Fruit fly (Drosophila melanogaster) whole organism, prepupa: Measurements from ENCODE around the gene OXA1L.
A peak's percentile ranks its signal among the peaks of the same experiment; 100 is the strongest.

Experiments used
- CG11902 ChIP-seq: fragments of 200-800 bp; sonication (Bioruptor generic); optimal IDR thresholded peaks from 3 replicates; lab custom pipeline; 2016; ENCODE audit warnings: missing biosample characterization, missing genetic modification characterization
- CG1621 ChIP-seq: fragments of 200-800 bp; sonication (Bioruptor generic); optimal IDR thresholded peaks from 3 replicates; lab custom pipeline; 2018; ENCODE audit warnings: missing biosample characterization, mild to moderate bottlenecking, missing genetic modification characterization
- CG16779 ChIP-seq: fragments of 200-800 bp; sonication (Bioruptor generic); optimal IDR thresholded peaks from 3 replicates; lab custom pipeline; 2017; ENCODE audit warnings: missing biosample characterization, mild to moderate bottlenecking, missing genetic modification characterization
- CG34406 ChIP-seq: fragments of 200-800 bp; sonication (Bioruptor generic); optimal IDR thresholded peaks from 3 replicates; lab custom pipeline; 2016; ENCODE audit warnings: missing biosample characterization, missing genetic modification characterization
- CG6792 ChIP-seq: fragments of 200-800 bp; sonication (Bioruptor generic); optimal IDR thresholded peaks from 3 replicates; lab custom pipeline; 2016; ENCODE audit warnings: missing biosample characterization, missing genetic modification characterization
- CG8319 ChIP-seq: fragments of 200-800 bp; sonication (Bioruptor generic); optimal IDR thresholded peaks from 3 replicates; lab custom pipeline; 2016; ENCODE audit warnings: missing biosample characterization, missing genetic modification characterization
- CG9139 ChIP-seq: fragments of 200-800 bp; sonication (Bioruptor generic); optimal IDR thresholded peaks from 3 replicates; lab custom pipeline; 2017; ENCODE audit warnings: missing biosample characterization, mild to moderate bottlenecking, missing genetic modification characterization
- Gug ChIP-seq: fragments of 200-800 bp; sonication (Bioruptor generic); IDR thresholded peaks from 2 replicates; pipeline ENCODE4 v1.3.6; 2022; ENCODE audit warnings: missing biosample characterization, missing genetic modification characterization
- Met ChIP-seq: fragments of 200-800 bp; sonication (Bioruptor generic); optimal IDR thresholded peaks from 3 replicates; lab custom pipeline; 2016; ENCODE audit warnings: missing biosample characterization, missing genetic modification characterization
- OdsH ChIP-seq: fragments of 200-800 bp; sonication (Bioruptor generic); optimal IDR thresholded peaks from 3 replicates; lab custom pipeline; 2016; ENCODE audit warnings: missing biosample characterization, missing genetic modification characterization
- eg ChIP-seq: fragments of 200-800 bp; sonication (Bioruptor generic); IDR thresholded peaks from 3 replicates; pipeline ENCODE4 v1.3.6; 2022; ENCODE audit warnings: missing biosample characterization, missing genetic modification characterization
- fd85E ChIP-seq: fragments of 200-800 bp; sonication (Bioruptor generic); optimal IDR thresholded peaks from 3 replicates; lab custom pipeline; 2016; ENCODE audit warnings: missing biosample characterization, missing genetic modification characterization

dm6 chr3L:10934983-10935539, 48.8 kb upstream of the OXA1L start:
- peak; percentile 58 for TF ChIP-seq Met (GFP tag; lab: Kevin White, UChicago)
- peak; percentile 13 for TF ChIP-seq CG6792 (GFP tag; lab: Kevin White, UChicago)
- TF ChIP-seq CG11902 (GFP tag; lab: Kevin White, UChicago): no peak
- TF ChIP-seq CG8319 (GFP tag; lab: Kevin White, UChicago): no peak
- no peak for TF ChIP-seq CG9139 (GFP tag; lab: Kevin White, UChicago)
- no peak for TF ChIP-seq eg
- TF ChIP-seq CG34406 (GFP tag; lab: Kevin White, UChicago): peak; percentile 1
- no peak for TF ChIP-seq CG16779 (tag; lab: Kevin White, UChicago)
- no peak for TF ChIP-seq fd85E (GFP tag; lab: Kevin White, UChicago)
- TF ChIP-seq CG1621 (tag; lab: Kevin White, UChicago): no peak
- no peak for TF ChIP-seq Gug (GFP tag; lab: Robert Waterston, UW)
- TF ChIP-seq OdsH (GFP tag; lab: Kevin White, UChicago): peak; percentile 38
